Worm (Caenorhabditis elegans): ENCODE measurements around the gene fbxa-18.

The fbxa-18 gene

DNA sequence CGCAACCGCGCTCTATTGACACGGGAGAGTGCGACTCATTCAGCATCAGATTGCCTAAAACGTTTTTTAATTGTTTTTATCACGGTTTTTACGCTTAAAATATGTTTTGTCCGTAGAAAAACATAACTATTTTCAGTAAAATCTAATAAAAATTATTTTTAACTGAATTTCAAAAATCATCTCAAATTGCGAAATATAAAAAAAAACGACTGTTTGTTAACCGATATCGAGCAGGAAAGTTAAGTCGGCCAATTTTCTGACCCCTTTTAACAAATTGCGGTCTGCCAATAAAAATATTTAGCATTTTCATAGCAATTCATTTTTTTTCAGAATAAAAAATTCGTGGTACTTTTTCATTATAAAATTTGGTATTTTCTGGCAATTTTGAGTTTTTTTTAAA is 22.0 kb upstream of the fbxa-18 start:
- TF ChIP-seq med-1 (GFP tag; optimal IDR thresholded peaks at IDR 0.05; ENCODE audit: insufficient read depth): no peak

DNA sequence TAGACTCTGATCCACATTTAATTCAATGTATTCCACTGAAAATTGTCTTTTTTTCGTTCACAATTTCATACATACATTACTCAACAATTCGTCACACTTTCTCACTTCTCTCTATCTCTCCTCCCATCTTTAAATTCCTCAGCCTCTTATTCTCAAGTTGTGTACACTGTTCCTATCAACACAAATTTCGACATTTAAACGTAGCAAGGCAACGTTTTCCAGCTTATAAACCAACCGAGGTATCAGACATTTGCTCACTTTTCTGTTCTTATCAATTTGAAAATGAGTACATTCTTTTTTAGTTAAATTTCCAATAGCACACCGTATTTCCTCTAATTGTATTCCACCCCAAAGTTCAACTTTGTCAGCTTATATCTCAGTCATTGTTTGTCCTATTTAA is 21.5 kb upstream of the fbxa-18 start, which contains the start of gene skr-3:
skr-3 (plus strand) TSS at position 163 of the 400 bp plus-strand sequence.
- no peak for TF ChIP-seq ztf-29 (GFP tag; IDR thresholded peaks at IDR 0.05)
- TF ChIP-seq flt-1 (GFP tag; IDR thresholded peaks at IDR 0.05): no peak
- no peak for TF ChIP-seq ref-1 (GFP tag; conservative IDR thresholded peaks at IDR 0.05)
- no peak for TF ChIP-seq klf-2 (GFP tag; conservative IDR thresholded peaks at IDR 0.05)
- no peak for TF ChIP-seq tab-1 (GFP tag; IDR thresholded peaks at IDR 0.05)
- no peak for TF ChIP-seq T22C8.4 (GFP tag; IDR thresholded peaks at IDR 0.05)
- no peak for TF ChIP-seq cog-1 (tag; optimal IDR thresholded peaks at IDR 0.05)
- TF ChIP-seq med-1 (GFP tag; optimal IDR thresholded peaks at IDR 0.05; ENCODE audit: insufficient read depth): no peak
- no peak for TF ChIP-seq ztf-23 (GFP tag; IDR thresholded peaks at IDR 0.05)

DNA sequence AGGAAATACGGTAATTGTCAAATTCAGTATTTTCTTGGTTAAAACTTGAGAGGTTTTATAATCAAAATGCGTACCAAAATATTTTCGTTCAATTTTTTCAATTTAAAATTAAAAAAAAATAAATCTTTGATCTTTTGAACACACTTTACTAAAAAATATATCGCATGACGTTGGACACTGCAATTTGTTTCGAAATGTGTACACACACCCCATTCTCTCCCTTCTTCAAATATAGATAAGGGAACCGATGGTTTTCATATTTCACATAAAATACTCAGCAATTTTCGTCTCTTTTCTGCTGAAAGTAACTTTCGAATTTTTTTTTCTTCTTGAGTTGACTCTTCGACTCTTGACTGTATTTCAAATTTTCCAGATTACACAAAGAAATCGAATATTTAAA is 21.0 kb upstream of the fbxa-18 start:
- TF ChIP-seq ztf-23 (GFP tag; IDR thresholded peaks at IDR 0.05): no peak
- TF ChIP-seq flt-1 (GFP tag; IDR thresholded peaks at IDR 0.05): no peak
- TF ChIP-seq ztf-29 (GFP tag; IDR thresholded peaks at IDR 0.05): no peak
- TF ChIP-seq klf-2 (GFP tag; conservative IDR thresholded peaks at IDR 0.05): no peak
- no peak for TF ChIP-seq tab-1 (GFP tag; IDR thresholded peaks at IDR 0.05)
- no peak for TF ChIP-seq T22C8.4 (GFP tag; IDR thresholded peaks at IDR 0.05)
- no peak for TF ChIP-seq med-1 (GFP tag; optimal IDR thresholded peaks at IDR 0.05; ENCODE audit: insufficient read depth)
- no peak for TF ChIP-seq ref-1 (GFP tag; conservative IDR thresholded peaks at IDR 0.05)
- no peak for TF ChIP-seq cog-1 (tag; optimal IDR thresholded peaks at IDR 0.05)

DNA sequence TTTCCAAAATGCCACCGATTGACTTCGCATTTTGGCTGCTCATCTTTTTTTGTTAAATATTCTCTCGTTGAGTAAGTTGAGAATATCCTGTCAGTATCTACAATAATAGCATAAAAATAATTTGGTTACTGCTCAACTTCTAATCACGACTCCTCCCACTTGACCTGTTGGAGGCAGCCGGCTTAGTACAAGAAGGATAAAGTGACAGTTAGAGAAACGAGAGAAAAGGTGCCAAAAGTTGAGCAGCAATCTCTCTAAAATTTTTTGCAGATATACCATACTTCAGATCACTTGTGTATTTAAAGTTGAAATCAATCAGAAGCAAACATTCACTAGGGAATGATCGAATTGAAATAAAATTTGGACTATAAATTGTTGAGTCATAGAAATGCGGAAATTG is 17.7 kb upstream of the fbxa-18 start, which contains the start of gene nhr-111:
nhr-111 (minus strand) TSS at position 101 of the 400 bp plus-strand sequence.
- TF ChIP-seq med-1 (GFP tag; optimal IDR thresholded peaks at IDR 0.05; ENCODE audit: insufficient read depth) (no peak), tab-1 (GFP tag; IDR thresholded peaks at IDR 0.05) (no peak), flt-1 (GFP tag; IDR thresholded peaks at IDR 0.05) (no peak), cog-1 (tag; optimal IDR thresholded peaks at IDR 0.05) (no peak)

DNA sequence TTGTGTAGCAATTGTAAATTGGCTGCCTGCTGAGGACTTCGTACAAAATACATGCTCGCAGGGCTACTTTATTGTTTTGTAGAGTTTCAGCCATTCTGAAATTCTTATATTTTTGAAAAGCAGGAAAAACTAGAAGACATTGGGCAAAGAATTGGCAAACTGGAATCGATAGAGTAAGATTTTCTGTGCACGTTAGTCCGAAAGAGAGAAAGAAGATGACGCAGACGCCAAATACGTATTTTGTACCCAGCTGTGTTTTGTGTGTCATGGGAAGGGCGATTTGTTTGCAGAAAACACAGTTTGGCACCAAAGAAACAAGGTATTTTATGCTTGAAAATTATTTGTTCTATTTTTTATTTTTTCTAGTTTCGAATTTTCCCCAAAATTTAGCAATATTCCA is 15.1 kb upstream of the fbxa-18 start, which contains the start of gene fbxa-143:
fbxa-143 (minus strand) TSS at position 101 of the 400 bp plus-strand sequence.
- TF ChIP-seq tab-1 (GFP tag; IDR thresholded peaks at IDR 0.05): no peak
- no peak for TF ChIP-seq ztf-23 (GFP tag; IDR thresholded peaks at IDR 0.05)
- no peak for TF ChIP-seq T22C8.4 (GFP tag; IDR thresholded peaks at IDR 0.05)
- no peak for TF ChIP-seq cog-1 (tag; optimal IDR thresholded peaks at IDR 0.05)
- no peak for TF ChIP-seq ztf-29 (GFP tag; IDR thresholded peaks at IDR 0.05)

DNA sequence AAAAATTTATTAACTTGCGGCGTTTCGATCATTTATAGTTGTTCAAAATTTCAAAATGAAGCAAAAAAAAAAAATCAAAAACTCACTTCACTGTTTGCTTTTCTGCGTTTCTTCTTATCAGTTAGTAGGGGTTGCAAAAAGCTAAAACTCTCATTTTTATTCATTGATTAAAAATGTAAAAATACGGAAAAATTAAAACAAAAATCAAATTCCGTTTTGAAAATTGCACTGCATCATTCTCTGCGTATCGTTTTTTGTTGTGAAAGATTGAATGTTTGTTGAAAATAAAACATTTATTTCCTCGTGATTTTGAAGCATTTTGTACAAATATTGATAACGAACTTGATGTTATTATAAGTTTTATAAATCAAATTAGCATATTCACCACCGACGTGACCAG is 13.4 kb upstream of the fbxa-18 start:
- TF ChIP-seq ref-1 (GFP tag; conservative IDR thresholded peaks at IDR 0.05): no peak
- TF ChIP-seq flt-1 (GFP tag; IDR thresholded peaks at IDR 0.05): no peak
- TF ChIP-seq klf-2 (GFP tag; conservative IDR thresholded peaks at IDR 0.05): no peak
- TF ChIP-seq cog-1 (tag; optimal IDR thresholded peaks at IDR 0.05): no peak
- TF ChIP-seq T22C8.4 (GFP tag; IDR thresholded peaks at IDR 0.05): no peak
- no peak for TF ChIP-seq ztf-23 (GFP tag; IDR thresholded peaks at IDR 0.05)
- TF ChIP-seq tab-1 (GFP tag; IDR thresholded peaks at IDR 0.05): no peak
- TF ChIP-seq med-1 (GFP tag; optimal IDR thresholded peaks at IDR 0.05; ENCODE audit: insufficient read depth): no peak

DNA sequence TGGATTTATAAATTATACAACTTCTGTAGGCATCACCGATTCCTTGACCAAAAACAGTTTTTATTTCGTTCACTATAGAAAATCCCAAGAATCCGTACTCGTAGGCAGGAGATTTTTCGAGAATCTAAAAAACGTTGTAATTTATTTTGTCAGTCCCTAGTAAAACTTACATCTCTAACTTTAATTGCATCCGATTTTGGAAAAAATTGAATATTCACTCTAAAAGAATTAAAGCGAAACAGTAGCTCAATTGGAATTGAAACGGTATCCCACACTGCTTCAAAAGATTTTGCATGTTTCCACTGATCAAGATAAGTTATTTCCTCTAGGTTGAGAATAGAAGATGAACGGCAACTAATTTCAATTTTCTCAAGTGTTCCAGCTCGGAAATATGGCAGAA is 11.2 kb upstream of the fbxa-18 start, which contains the start of gene fbxa-142:
fbxa-142 (minus strand) TSS at position 101 of the 400 bp plus-strand sequence.
- TF ChIP-seq ref-1 (GFP tag; conservative IDR thresholded peaks at IDR 0.05) (no peak), klf-2 (GFP tag; conservative IDR thresholded peaks at IDR 0.05) (no peak), cog-1 (tag; optimal IDR thresholded peaks at IDR 0.05) (no peak)

DNA sequence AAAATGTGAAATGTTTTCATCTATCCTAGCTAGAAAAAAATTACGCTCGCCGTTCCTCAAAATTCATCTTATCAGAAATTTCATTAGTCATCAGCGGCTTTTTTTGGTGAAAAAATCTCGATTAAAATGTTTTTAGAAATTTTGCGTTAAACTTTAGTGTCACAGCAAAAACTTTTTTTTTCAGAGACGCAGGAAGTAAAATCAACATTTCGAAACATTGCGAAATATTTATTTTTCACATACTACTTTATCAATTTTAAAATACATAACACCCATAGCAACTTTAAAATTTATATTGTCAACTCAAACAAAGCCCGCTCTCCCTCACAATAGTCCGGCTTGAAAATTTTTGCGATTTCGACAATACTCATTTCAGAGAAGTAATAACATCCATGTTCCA is 10.3 kb upstream of the fbxa-18 start:
- TF ChIP-seq ztf-29 (GFP tag; IDR thresholded peaks at IDR 0.05) (no peak), flt-1 (GFP tag; IDR thresholded peaks at IDR 0.05) (no peak), T22C8.4 (GFP tag; IDR thresholded peaks at IDR 0.05) (no peak), ref-1 (GFP tag; conservative IDR thresholded peaks at IDR 0.05) (no peak), tab-1 (GFP tag; IDR thresholded peaks at IDR 0.05) (no peak), cog-1 (tag; optimal IDR thresholded peaks at IDR 0.05) (no peak), ztf-23 (GFP tag; IDR thresholded peaks at IDR 0.05) (no peak), med-1 (GFP tag; optimal IDR thresholded peaks at IDR 0.05; ENCODE audit: insufficient read depth) (no peak), klf-2 (GFP tag; conservative IDR thresholded peaks at IDR 0.05) (no peak)

DNA sequence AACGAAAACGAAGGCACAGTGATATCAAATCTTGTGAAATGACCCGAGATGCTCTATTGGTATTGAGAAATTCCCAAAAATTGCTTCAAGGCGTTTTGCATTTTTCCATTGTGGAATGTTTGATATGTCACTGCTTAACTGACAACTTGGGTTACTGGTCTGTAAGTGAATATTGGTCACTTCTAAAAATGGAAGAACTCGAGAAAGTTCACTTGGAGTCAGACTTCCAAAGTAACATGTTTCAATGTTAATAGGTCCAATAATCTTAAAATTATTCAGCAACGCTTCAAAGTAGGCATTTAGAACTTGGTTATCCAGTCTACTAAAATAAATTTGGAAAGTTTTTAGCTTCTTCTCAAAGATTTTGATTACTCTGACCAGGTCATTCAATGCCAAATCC is 9.8 kb upstream of the fbxa-18 start, which contains the start of gene fbxa-144:
fbxa-144 (minus strand) TSS at position 101 of the 400 bp plus-strand sequence.
- TF ChIP-seq ztf-29 (GFP tag; IDR thresholded peaks at IDR 0.05) (no peak), T22C8.4 (GFP tag; IDR thresholded peaks at IDR 0.05) (no peak), cog-1 (tag; optimal IDR thresholded peaks at IDR 0.05) (no peak), med-1 (GFP tag; optimal IDR thresholded peaks at IDR 0.05; ENCODE audit: insufficient read depth) (no peak), ztf-23 (GFP tag; IDR thresholded peaks at IDR 0.05) (no peak), flt-1 (GFP tag; IDR thresholded peaks at IDR 0.05) (no peak), ref-1 (GFP tag; conservative IDR thresholded peaks at IDR 0.05) (no peak)

DNA sequence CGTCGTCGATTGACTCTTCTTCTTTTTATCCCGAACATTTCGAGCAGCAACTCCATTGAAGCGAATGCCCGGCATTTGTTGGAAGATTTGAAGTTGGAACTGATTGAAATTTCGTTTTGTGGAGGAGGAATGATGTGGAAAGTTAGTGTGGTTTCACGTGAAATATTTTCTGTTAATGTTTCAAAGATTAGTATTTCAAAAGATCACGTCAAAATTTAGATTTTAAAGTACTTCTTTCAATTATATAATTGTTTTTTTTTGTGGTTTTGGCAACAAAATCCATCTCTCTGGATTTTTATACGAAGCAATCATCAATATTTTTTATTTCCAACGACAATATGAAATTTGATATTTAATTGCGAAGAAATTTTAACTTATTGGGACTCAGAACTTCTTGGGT is 5.4 kb upstream of the fbxa-18 start, which contains the start of gene F44G3.7:
F44G3.7 (minus strand) TSS at position 101 of the 400 bp plus-strand sequence.
- TF ChIP-seq cog-1 (tag; optimal IDR thresholded peaks at IDR 0.05) (no peak), ztf-29 (GFP tag; IDR thresholded peaks at IDR 0.05) (no peak), ref-1 (GFP tag; conservative IDR thresholded peaks at IDR 0.05) (no peak), ztf-23 (GFP tag; IDR thresholded peaks at IDR 0.05) (no peak), med-1 (GFP tag; optimal IDR thresholded peaks at IDR 0.05; ENCODE audit: insufficient read depth) (no peak), klf-2 (GFP tag; conservative IDR thresholded peaks at IDR 0.05) (no peak), tab-1 (GFP tag; IDR thresholded peaks at IDR 0.05) (no peak), flt-1 (GFP tag; IDR thresholded peaks at IDR 0.05) (no peak), T22C8.4 (GFP tag; IDR thresholded peaks at IDR 0.05) (no peak)
